Fruit fly (Drosophila melanogaster): ENCODE data around the gene CG5906.

Gene CG5906

DNA sequence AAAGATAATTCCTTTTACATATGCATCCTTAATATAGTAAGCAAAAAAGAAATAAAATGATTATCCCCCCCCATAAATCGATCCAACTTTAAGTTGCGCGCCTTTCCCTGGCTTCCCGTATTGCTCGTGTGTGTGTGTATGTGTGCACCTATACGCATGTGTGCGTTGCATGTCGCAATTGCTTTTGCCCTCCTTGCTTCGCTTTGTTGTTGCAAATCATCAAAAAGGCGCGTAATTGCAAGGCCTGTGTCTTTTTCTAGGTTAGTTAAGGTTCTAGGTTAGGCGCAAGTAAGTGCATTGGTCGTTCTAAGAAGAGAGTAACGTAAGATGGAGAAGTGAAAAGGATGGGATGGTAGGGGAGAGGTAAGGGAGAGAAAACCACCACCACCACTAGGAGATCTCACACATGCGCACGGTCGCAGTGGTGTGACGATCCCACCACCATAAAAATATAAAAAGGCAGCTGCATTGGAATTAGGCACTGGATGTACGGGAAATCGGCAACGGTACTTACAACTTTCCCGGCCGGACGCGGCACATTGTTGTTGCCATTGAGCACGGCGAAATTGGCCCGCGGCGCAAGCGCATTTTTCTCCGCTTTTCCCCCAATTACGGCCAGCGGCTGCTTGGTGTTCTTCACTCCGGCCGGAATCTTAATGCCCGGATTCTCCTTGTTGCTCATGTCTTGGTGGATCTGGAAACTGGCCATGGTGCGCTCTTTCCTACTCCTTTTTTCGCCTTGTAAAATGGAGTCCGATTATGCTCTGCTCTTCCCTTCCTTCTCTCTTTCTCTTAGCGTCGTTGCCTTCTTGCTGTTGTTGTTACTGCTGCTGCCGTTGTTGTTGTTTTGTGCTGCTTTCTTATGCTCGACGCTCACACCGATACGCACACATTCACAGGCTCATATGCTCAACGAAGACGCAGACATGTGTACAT is 38.5 kb downstream of the CG5906 start (continued):
- TF ChIP-seq chm (GFP tag; IDR thresholded peaks at IDR 0.05) (peak; percentile 36; the same call in 1 of the 2 replicates), pros (GFP tag; optimal IDR thresholded peaks at IDR 0.05) (peak; percentile 92), Taf1 (GFP tag; IDR thresholded peaks at IDR 0.05) (no peak), pnt (GFP tag; optimal IDR thresholded peaks at IDR 0.05) (no peak), Side (GFP tag; optimal IDR thresholded peaks at IDR 0.05) (no peak), sens (GFP tag) (peak; percentile 19), BtbVII (GFP tag; optimal IDR thresholded peaks at IDR 0.05) (no peak), seq (GFP tag; IDR thresholded peaks at IDR 0.05) (no peak; the same call in 1 of the 2 replicates), prd (optimal IDR thresholded peaks at IDR 0.05) (no peak), prd (GFP tag; IDR thresholded peaks at IDR 0.05) (no peak), Nf-YA (GFP tag; IDR thresholded peaks at IDR 0.05) (no peak), wor (GFP tag; IDR thresholded peaks at IDR 0.05) (no peak), vvl (GFP tag; IDR thresholded peaks at IDR 0.05) (no peak), bigmax (GFP tag; optimal IDR thresholded peaks at IDR 0.05) (peak; percentile 75), D19A (tag; optimal IDR thresholded peaks at IDR 0.05) (no peak), CG15479 (GFP tag; optimal IDR thresholded peaks at IDR 0.05) (peak; percentile 79), CG14965 (GFP tag; optimal IDR thresholded peaks at IDR 0.05; ENCODE audit: borderline replicate concordance) (no peak), MTF-1 (GFP tag; optimal IDR thresholded peaks at IDR 0.05; ENCODE audit: borderline replicate concordance) (no peak)

DNA sequence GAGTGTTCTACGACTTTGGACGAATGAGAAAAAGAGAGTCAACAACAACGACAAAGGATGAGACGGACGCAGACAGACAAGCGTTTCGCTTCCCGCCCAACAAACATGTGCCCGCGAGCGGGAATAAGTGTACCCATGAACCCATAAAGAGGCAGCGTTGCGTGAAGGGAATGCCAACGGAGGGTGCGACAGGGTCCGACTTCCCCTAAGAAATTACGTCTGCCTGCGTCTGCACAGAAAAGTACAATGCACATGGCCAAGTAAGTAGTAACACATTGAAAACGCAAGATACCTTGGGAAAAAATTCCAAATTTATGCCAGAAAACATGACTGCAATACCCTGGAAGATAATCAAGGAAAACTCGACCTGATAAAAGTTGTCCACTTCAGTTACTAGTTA is 39.9 kb downstream of the CG5906 start:
- TF ChIP-seq pros (GFP tag; optimal IDR thresholded peaks at IDR 0.05) (peak; percentile 58), phol (tag; optimal IDR thresholded peaks at IDR 0.05) (no peak), nerfin-1 (tag; optimal IDR thresholded peaks at IDR 0.05) (peak; percentile 15), CG13775 (GFP tag; optimal IDR thresholded peaks at IDR 0.05) (no peak), CG4360 (GFP tag; IDR thresholded peaks at IDR 0.05) (peak; percentile 57), Med (GFP tag) (peak; percentile 6), tll (GFP tag; optimal IDR thresholded peaks at IDR 0.05) (peak in 1 of 2 experiments; percentile 71), twi (tag; optimal IDR thresholded peaks at IDR 0.05) (peak; percentile 85), CG2199 (GFP tag; IDR thresholded peaks at IDR 0.05) (peak; percentile 69; the same call in 2 of the 3 replicates)

DNA sequence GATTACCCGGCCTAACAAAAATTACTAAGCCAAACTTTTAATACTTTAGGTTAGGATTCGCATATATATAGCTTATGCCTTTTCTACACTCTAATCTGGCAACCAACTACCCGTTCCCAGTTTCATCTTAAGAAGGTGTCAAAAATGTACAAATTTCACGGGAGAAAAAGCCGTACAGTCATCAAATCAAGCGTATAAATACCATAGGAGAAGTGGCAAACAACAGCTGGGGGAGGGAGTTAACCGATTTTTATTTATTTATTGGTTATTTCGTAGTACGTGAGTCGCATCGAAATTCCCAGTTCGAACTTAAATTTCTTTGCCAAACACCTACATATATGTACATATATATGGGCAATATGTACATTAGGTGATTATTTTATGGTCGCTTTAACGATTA is 42.4 kb downstream of the CG5906 start, which contains the start of gene CG7264:
TSS of gene CG7264 (plus strand) at position 301 of the 400 bp plus-strand sequence.
- TF ChIP-seq Doc2 (GFP tag; IDR thresholded peaks at IDR 0.05), result no peak
- no peak for TF ChIP-seq CG9437 (GFP tag; optimal IDR thresholded peaks at IDR 0.05)
- no peak for TF ChIP-seq bsh (GFP tag; optimal IDR thresholded peaks at IDR 0.05)
- no peak for TF ChIP-seq ranshi (GFP tag; IDR thresholded peaks at IDR 0.05)
- no peak for TF ChIP-seq CG2129 (GFP tag; IDR thresholded peaks at IDR 0.05; ENCODE audit: partially characterized antibody)
- TF ChIP-seq tap (tag; optimal IDR thresholded peaks at IDR 0.05), result no peak
- TF ChIP-seq Bdp1 (GFP tag; optimal IDR thresholded peaks at IDR 0.05), result no peak
- TF ChIP-seq cas (GFP tag; IDR thresholded peaks at IDR 0.05), result no peak
- no peak for TF ChIP-seq Dek (tag; optimal IDR thresholded peaks at IDR 0.05)
- TF ChIP-seq p53 (GFP tag; optimal IDR thresholded peaks at IDR 0.05), result no peak
- TF ChIP-seq NK7.1 (GFP tag; optimal IDR thresholded peaks at IDR 0.05), result no peak
- TF ChIP-seq CG17328 (GFP tag; IDR thresholded peaks at IDR 0.05), result no peak
